Worm (Caenorhabditis elegans): ENCODE results near the gene ugt-8.

DNA sequence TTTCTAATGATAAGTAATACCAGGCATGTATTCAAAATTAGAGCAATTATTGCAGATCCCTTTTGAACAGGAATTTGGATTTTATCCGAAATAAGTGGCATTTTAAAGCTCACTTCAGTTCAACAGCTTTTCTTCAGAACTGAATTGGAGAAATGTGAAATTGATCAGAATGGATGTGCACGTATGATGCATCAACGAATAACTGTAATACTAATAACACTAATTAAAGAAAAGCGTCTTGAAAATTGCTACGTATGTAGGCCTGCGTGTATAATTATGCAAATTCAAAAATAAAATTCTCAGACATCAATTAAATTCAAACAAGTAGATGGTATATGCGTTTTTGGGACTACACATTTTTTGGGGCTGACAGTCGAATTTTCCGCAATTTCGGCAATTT is 26.1 kb downstream of the ugt-8 start, which contains the start of gene str-205:
- TF ChIP-seq cog-1 (tag; optimal IDR thresholded peaks at IDR 0.05) (no peak), ztf-29 (GFP tag; IDR thresholded peaks at IDR 0.05) (no peak), ztf-23 (GFP tag; IDR thresholded peaks at IDR 0.05) (no peak), tab-1 (GFP tag; IDR thresholded peaks at IDR 0.05) (no peak), T22C8.4 (GFP tag; IDR thresholded peaks at IDR 0.05) (no peak), klf-2 (GFP tag; conservative IDR thresholded peaks at IDR 0.05) (no peak), flt-1 (GFP tag; IDR thresholded peaks at IDR 0.05) (no peak), med-1 (GFP tag; optimal IDR thresholded peaks at IDR 0.05; ENCODE audit: insufficient read depth) (no peak)
